Worm (Caenorhabditis elegans) whole organism, L3 larva: ENCODE measurements around the gene C44B11.6.

Experiments
- lin-15B ChIP-seq: fragments of 150-350 bp; optimal IDR thresholded peaks from 2 replicates; lab custom pipeline; 2014; ENCODE audit warnings: missing biosample characterization, missing genetic modification characterization
- pqm-1 ChIP-seq: fragments of 150-350 bp; optimal IDR thresholded peaks from 2 replicates; lab custom pipeline; 2017; ENCODE audit warnings: missing biosample characterization, missing genetic modification characterization, inconsistent platforms
- unc-62 ChIP-seq: fragments of 150-350 bp; sonication (generic microtip); optimal IDR thresholded peaks from 4 replicates; lab custom pipeline; 2014; ENCODE audit warnings: missing biosample characterization, missing genetic modification reagents, missing genetic modification characterization

ce11 chrIII:3197904-3198303, 45.0 kb downstream of the C44B11.6 start:
- TF ChIP-seq pqm-1 (tag; lab: Kevin White, UChicago), result no peak
- TF ChIP-seq lin-15B (tag; lab: Kevin White, UChicago), result no peak
- no peak for TF ChIP-seq unc-62
